Worm (Caenorhabditis elegans) whole organism, young adult: ENCODE measurements around the gene txt-19.

ENCODE experiments used
- C17E4.6 ChIP-seq: fragments of 200-800 bp; sonication (Bioruptor generic); IDR thresholded peaks from 2 replicates; pipeline ENCODE4 v1.3.6; 2022; ENCODE audit warnings: missing genetic modification reagents, missing genetic modification characterization, missing compliant biosample characterization
- Y53G8AR.9 ChIP-seq: fragments of 200-800 bp; sonication (Bioruptor generic); conservative IDR thresholded peaks from 2 replicates; pipeline ENCODE4 v1.3.6; 2022; ENCODE audit warnings: missing genetic modification reagents, missing genetic modification characterization, missing compliant biosample characterization
- ama-1 ChIP-seq, 3 experiments: fragments of 150-350 bp in 1 of 3; sonication (generic microtip) in 2 of 3; optimal IDR thresholded peaks; 2 replicates each; lab custom pipeline; 2014 to 2018; ENCODE audit warnings: missing biosample characterization in 2 of 3, missing genetic modification characterization in 2 of 3, missing genetic modification reagents in 2 of 3
- atf-7 ChIP-seq: sonication (generic microtip); optimal IDR thresholded peaks from 2 replicates; lab custom pipeline; 2017; ENCODE audit warnings: mild to moderate bottlenecking, missing genetic modification characterization, missing compliant biosample characterization
- die-1 ChIP-seq: sonication (generic microtip); optimal IDR thresholded peaks from 2 replicates; lab custom pipeline; 2016; ENCODE audit warnings: missing genotype, mild to moderate bottlenecking, missing genetic modification characterization, missing compliant biosample characterization
- dpl-1 ChIP-seq: fragments of 150-350 bp; optimal IDR thresholded peaks from 2 replicates; lab custom pipeline; 2014; ENCODE audit warnings: missing biosample characterization, missing genetic modification reagents, missing genetic modification characterization
- efl-1 ChIP-seq: fragments of 150-350 bp; optimal IDR thresholded peaks from 2 replicates; lab custom pipeline; 2014; ENCODE audit warnings: missing biosample characterization, missing genetic modification reagents, missing genetic modification characterization
- egl-18 ChIP-seq: fragments of 200-800 bp; sonication (Bioruptor generic); IDR thresholded peaks from 2 replicates; pipeline ENCODE4 v1.3.6; 2022; ENCODE audit warnings: missing genetic modification reagents, missing genetic modification characterization, missing compliant biosample characterization
- ets-4 ChIP-seq: fragments of 200-800 bp; sonication (Bioruptor generic); optimal IDR thresholded peaks from 2 replicates; lab custom pipeline; 2018; ENCODE audit warnings: mild to moderate bottlenecking, missing genetic modification characterization, missing compliant biosample characterization
- madf-10 ChIP-seq: sonication (generic microtip); optimal IDR thresholded peaks from 2 replicates; lab custom pipeline; 2016; ENCODE audit warnings: mild to moderate bottlenecking, missing genetic modification characterization, missing compliant biosample characterization
- somi-1 ChIP-seq: fragments of 200-800 bp; sonication (Bioruptor generic); optimal IDR thresholded peaks from 2 replicates; lab custom pipeline; 2018; ENCODE audit warnings: mild to moderate bottlenecking, missing genetic modification characterization, missing compliant biosample characterization
- tlf-1 ChIP-seq: fragments of 200-800 bp; sonication (Bioruptor generic); optimal IDR thresholded peaks from 2 replicates; lab custom pipeline; 2018; ENCODE audit warnings: mild to moderate bottlenecking, missing genetic modification characterization, missing compliant biosample characterization
- unc-62 ChIP-seq: fragments of 150-350 bp; optimal IDR thresholded peaks from 2 replicates; lab custom pipeline; 2014; ENCODE audit warnings: missing biosample characterization, missing genetic modification reagents, missing genetic modification characterization
- zim-3 ChIP-seq: sonication (generic microtip); optimal IDR thresholded peaks from 2 replicates; lab custom pipeline; 2017; ENCODE audit warnings: mild to moderate bottlenecking, missing genetic modification characterization, moderate library complexity, missing compliant biosample characterization

- no peak for TF ChIP-seq dpl-1 (GFP tag; lab: Kevin White, UChicago)
- no peak for TF ChIP-seq somi-1 (GFP tag; lab: Kevin White, UChicago)
- TF ChIP-seq madf-10 = no peak
- no peak for TF ChIP-seq efl-1
- TF ChIP-seq ets-4 = no peak
- no peak for TF ChIP-seq tlf-1 (GFP tag; lab: Kevin White, UChicago)
- no peak for TF ChIP-seq atf-7 (tag; lab: Kevin White, UChicago)
- no peak for TF ChIP-seq zim-3 (tag; lab: Kevin White, UChicago)
- TF ChIP-seq Y53G8AR.9 = no peak
- TF ChIP-seq die-1 (tag; lab: Kevin White, UChicago) = no peak
- TF ChIP-seq egl-18 (GFP tag; lab: Robert Waterston, UW) = no peak
- no peak for TF ChIP-seq ama-1 (optimal IDR thresholded peaks at IDR 0.05; lab: Kevin White, UChicago)
- TF ChIP-seq ama-1 (GFP tag; optimal IDR thresholded peaks at IDR 0.05; lab: Kevin White, UChicago) = no peak
- no peak for TF ChIP-seq unc-62 (GFP tag; lab: Kevin White, UChicago)
- no peak for TF ChIP-seq C17E4.6
Measured at ce11 chrIV:12897146-12897545, 51.4 kb downstream of the txt-19 start.
